Worm (Caenorhabditis elegans): ENCODE results near the gene cfim-2.

Gene cfim-2

DNA sequence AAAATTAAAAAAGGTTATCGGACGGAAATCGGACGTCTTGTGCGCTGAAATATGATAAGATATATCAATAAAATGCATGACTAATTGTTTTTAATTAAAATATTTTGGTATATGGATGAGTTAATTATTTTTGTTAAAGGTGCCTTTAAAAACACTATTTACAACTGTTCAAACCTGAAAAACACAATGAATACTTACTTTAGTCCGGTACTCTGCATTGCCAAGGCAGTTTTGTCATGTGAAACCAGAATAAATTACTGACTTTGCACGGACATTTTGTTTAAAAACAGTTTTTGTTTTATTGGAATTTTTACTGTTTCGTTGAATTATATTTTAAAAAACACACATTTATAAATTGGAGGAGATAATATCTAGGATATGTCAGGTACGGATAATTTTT is 41.9 kb downstream of the cfim-2 start, which contains the start of gene suex-2:
suex-2 (plus strand) TSS at position 301 of the 400 bp plus-strand sequence.
- no peak for TF ChIP-seq ZK185.1 (tag; optimal IDR thresholded peaks at IDR 0.05; ENCODE audit: poor library complexity, severe bottlenecking)
- TF ChIP-seq lag-1 (GFP tag; IDR thresholded peaks at IDR 0.05) = no peak
- no peak for TF ChIP-seq snpc-1.1 (tag; optimal IDR thresholded peaks at IDR 0.05; ENCODE audit: insufficient read depth)
- TF ChIP-seq F23B12.7 (tag; optimal IDR thresholded peaks at IDR 0.05; ENCODE audit: insufficient read depth) = no peak

DNA sequence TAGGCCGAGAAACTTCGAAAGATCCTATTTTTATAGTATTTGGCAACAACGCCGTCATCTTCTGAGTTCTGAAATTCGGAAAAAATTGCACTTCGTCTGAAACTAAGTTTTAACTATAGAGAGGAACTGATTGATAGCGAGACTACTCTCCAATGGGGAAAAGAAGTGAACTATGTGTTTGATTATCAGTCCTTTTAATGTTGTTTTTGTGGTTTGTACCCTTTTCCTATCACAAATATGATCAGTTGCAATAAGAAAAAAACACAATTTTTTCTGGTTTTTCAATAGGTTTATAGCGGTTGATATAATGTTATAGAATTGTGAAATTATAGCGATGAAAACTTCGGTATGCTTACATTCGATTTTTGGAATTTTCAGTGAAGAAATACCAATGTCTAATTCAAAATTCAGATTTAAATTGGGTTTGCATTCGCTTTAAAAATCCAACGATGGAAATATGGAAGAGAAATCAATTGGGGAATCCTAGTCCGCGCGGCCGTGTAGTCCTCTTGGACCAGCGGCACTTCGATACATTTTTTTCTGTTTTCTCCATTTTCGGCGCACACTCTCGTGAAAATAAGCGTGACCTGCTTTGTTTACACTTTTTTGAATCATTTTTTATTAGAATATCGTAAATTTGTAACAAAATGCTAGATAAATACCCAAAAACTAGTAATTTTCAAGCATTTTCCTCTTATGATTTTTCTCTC is 47.3 kb downstream of the cfim-2 start, which contains the start of gene C53B4.3:
C53B4.3 (minus strand) TSS at position 464 of the 710 bp plus-strand sequence.
- peak; percentile 19 for TF ChIP-seq madf-10 (tag; optimal IDR thresholded peaks at IDR 0.05)
- peak; percentile 55; the same call in 1 of the 2 replicates for TF ChIP-seq dox-1 (GFP tag; IDR thresholded peaks at IDR 0.05)
- TF ChIP-seq attf-3 (GFP tag; conservative IDR thresholded peaks at IDR 0.05) = no peak
- no peak for TF ChIP-seq mel-28 (tag; optimal IDR thresholded peaks at IDR 0.05; ENCODE audit: borderline replicate concordance)
- TF ChIP-seq efl-1 (GFP tag; optimal IDR thresholded peaks at IDR 0.05) = no peak
- TF ChIP-seq egrh-3 (GFP tag; IDR thresholded peaks at IDR 0.05) = no peak
- peak; percentile 30 for TF ChIP-seq tbp1 (GFP tag; optimal IDR thresholded peaks at IDR 0.05)
- peak; percentile 36 for TF ChIP-seq snpc-3.4 (tag; optimal IDR thresholded peaks at IDR 0.05)
- no peak for TF ChIP-seq ets-4 (GFP tag; optimal IDR thresholded peaks at IDR 0.05)
- TF ChIP-seq ztf-28 (GFP tag; IDR thresholded peaks at IDR 0.05) = 0 out of 2 replicates have a peak, but pooled peaks have one; percentile 37
- peak; percentile 37 for TF ChIP-seq hrde-1 (tag; optimal IDR thresholded peaks at IDR 0.05; ENCODE audit: borderline replicate concordance)
- no peak for TF ChIP-seq ceh-100 (GFP tag; IDR thresholded peaks at IDR 0.05)
- no peak for TF ChIP-seq ccch-3 (GFP tag; optimal IDR thresholded peaks at IDR 0.05)
- no peak for TF ChIP-seq gei-17 (GFP tag; optimal IDR thresholded peaks at IDR 0.05)
- peak; percentile 30 for TF ChIP-seq F23B12.7 (tag; optimal IDR thresholded peaks at IDR 0.05; ENCODE audit: insufficient read depth)
- peak; percentile 67; the same call in 1 of the 2 replicates for TF ChIP-seq madf-6 (GFP tag; IDR thresholded peaks at IDR 0.05)
- no peak for TF ChIP-seq sea-2 (GFP tag; IDR thresholded peaks at IDR 0.05)
- TF ChIP-seq snpc-1.1 (tag; optimal IDR thresholded peaks at IDR 0.05; ENCODE audit: insufficient read depth) = no peak
- no peak for TF ChIP-seq nhr-179 (tag; optimal IDR thresholded peaks at IDR 0.05)
- TF ChIP-seq F55B11.4 (tag; optimal IDR thresholded peaks at IDR 0.05; ENCODE audit: borderline replicate concordance, insufficient read depth) = no peak
- no peak for TF ChIP-seq zfh-2 (GFP tag; conservative IDR thresholded peaks at IDR 0.05)
- no peak for TF ChIP-seq nfya-1 (tag; optimal IDR thresholded peaks at IDR 0.05; ENCODE audit: borderline replicate concordance, insufficient read depth)
- no peak for TF ChIP-seq ama-1 (optimal IDR thresholded peaks at IDR 0.05)
- TF ChIP-seq ama-1 (GFP tag; optimal IDR thresholded peaks at IDR 0.05) = no peak
- TF ChIP-seq ztf-26 (tag; optimal IDR thresholded peaks at IDR 0.05) = peak; percentile 16
- peak; percentile 69 for TF ChIP-seq K11D2.4 (GFP tag; IDR thresholded peaks at IDR 0.05)
- no peak for TF ChIP-seq nhr-90 (tag; optimal IDR thresholded peaks at IDR 0.05)
- no peak; the same call in 1 of the 2 replicates for TF ChIP-seq Y79H2A.3 (GFP tag; conservative IDR thresholded peaks at IDR 0.05)
- TF ChIP-seq lir-1 (GFP tag; conservative IDR thresholded peaks at IDR 0.05) = no peak; the same call in 1 of the 2 replicates
- TF ChIP-seq Y56A3A.18 (GFP tag; IDR thresholded peaks at IDR 0.05) = no peak
- TF ChIP-seq madf-8 (GFP tag; conservative IDR thresholded peaks at IDR 0.05) = no peak
- peak; percentile 22 for TF ChIP-seq zim-3 (tag; optimal IDR thresholded peaks at IDR 0.05)
- TF ChIP-seq T26A5.8 (tag; optimal IDR thresholded peaks at IDR 0.05) = no peak
- peak; percentile 47 for TF ChIP-seq atf-7 (tag; optimal IDR thresholded peaks at IDR 0.05)
- TF ChIP-seq madf-3 (GFP tag; IDR thresholded peaks at IDR 0.05) = no peak
- TF ChIP-seq snpc-1.3 (tag; optimal IDR thresholded peaks at IDR 0.05; ENCODE audit: insufficient read depth) = peak; percentile 31
- no peak for TF ChIP-seq ceh-58 (GFP tag; IDR thresholded peaks at IDR 0.05)
- peak; percentile 43 for TF ChIP-seq lin-54 (GFP tag; optimal IDR thresholded peaks at IDR 0.05)
- peak; percentile 64 for TF ChIP-seq mcd-1 (GFP tag; IDR thresholded peaks at IDR 0.05)
- TF ChIP-seq egl-18 (GFP tag; IDR thresholded peaks at IDR 0.05) = no peak
- TF ChIP-seq F49E8.2 (tag; optimal IDR thresholded peaks at IDR 0.05; ENCODE audit: insufficient read depth) = no peak
- TF ChIP-seq hmg-20 (GFP tag; IDR thresholded peaks at IDR 0.05) = no peak
